Fruit fly (Drosophila melanogaster) whole organism, adult: ENCODE measurements around the gene CG42841.

Experiments
- CG11617 ChIP-seq: fragments of 200-800 bp; sonication (Bioruptor generic); optimal IDR thresholded peaks from 2 replicates; lab custom pipeline; 2017; ENCODE audit warnings: mild to moderate bottlenecking, missing biosample characterization, missing genetic modification reagents, missing genetic modification characterization
- CG12768 ChIP-seq: fragments of 200-800 bp; sonication (Bioruptor generic); optimal IDR thresholded peaks from 2 replicates; lab custom pipeline; 2017; ENCODE audit warnings: missing biosample characterization, missing genetic modification characterization, mild to moderate bottlenecking, moderate library complexity, missing genetic modification reagents
- CG14711 ChIP-seq: fragments of 200-800 bp; sonication (Bioruptor generic); optimal IDR thresholded peaks from 2 replicates; lab custom pipeline; 2018; ENCODE audit warnings: missing biosample characterization, mild to moderate bottlenecking, missing genetic modification characterization, moderate library complexity
- CG1620 ChIP-seq: fragments of 200-800 bp; sonication (Bioruptor generic); optimal IDR thresholded peaks from 2 replicates; lab custom pipeline; 2016; ENCODE audit warnings: missing biosample characterization, missing genetic modification characterization
- CG33017 ChIP-seq: fragments of 200-800 bp; sonication (Bioruptor generic); optimal IDR thresholded peaks from 2 replicates; lab custom pipeline; 2018; ENCODE audit warnings: missing biosample characterization, mild to moderate bottlenecking, missing genetic modification characterization, moderate library complexity
- CG5204 ChIP-seq: fragments of 200-800 bp; sonication (Bioruptor generic); optimal IDR thresholded peaks from 2 replicates; lab custom pipeline; 2016; ENCODE audit warnings: missing biosample characterization, missing genetic modification characterization
- CG7045 ChIP-seq: fragments of 200-800 bp; sonication (Bioruptor generic); optimal IDR thresholded peaks from 2 replicates; lab custom pipeline; 2017; ENCODE audit warnings: missing biosample characterization, mild to moderate bottlenecking, missing genetic modification characterization
- CG7101 ChIP-seq: fragments of 200-800 bp; sonication (Bioruptor generic); optimal IDR thresholded peaks from 2 replicates; lab custom pipeline; 2018; ENCODE audit warnings: missing biosample characterization, mild to moderate bottlenecking, missing genetic modification characterization, moderate library complexity
- Clk ChIP-seq: fragments of 200-800 bp; sonication (Bioruptor generic); optimal IDR thresholded peaks from 2 replicates; lab custom pipeline; 2017; ENCODE audit warnings: missing biosample characterization, missing genetic modification characterization
- Crg-1 ChIP-seq: fragments of 200-800 bp; sonication (Bioruptor generic); optimal IDR thresholded peaks from 2 replicates; lab custom pipeline; 2016; ENCODE audit warnings: missing biosample characterization, missing genetic modification characterization
- Hr96 ChIP-seq: fragments of 200-800 bp; sonication (Bioruptor generic); optimal IDR thresholded peaks from 2 replicates; lab custom pipeline; 2016; ENCODE audit warnings: missing biosample characterization, missing genetic modification characterization
- Mnt ChIP-seq: fragments of 200-800 bp; sonication (Bioruptor generic); optimal IDR thresholded peaks from 2 replicates; lab custom pipeline; 2016; ENCODE audit warnings: missing biosample characterization, mild to moderate bottlenecking, missing genetic modification characterization
- bab1 ChIP-seq: fragments of 200-800 bp; sonication (Bioruptor generic); optimal IDR thresholded peaks from 3 replicates; lab custom pipeline; 2019; ENCODE audit warnings: missing biosample characterization, mild to moderate bottlenecking, missing genetic modification characterization, moderate library complexity
- cic ChIP-seq: fragments of 200-800 bp; sonication (Bioruptor generic); optimal IDR thresholded peaks from 2 replicates; lab custom pipeline; 2017; ENCODE audit warnings: missing biosample characterization, mild to moderate bottlenecking, missing genetic modification characterization, moderate library complexity
- cnc ChIP-seq, 2 experiments: fragments of >200 bp; optimal IDR thresholded peaks; 2 replicates each; lab custom pipeline; 2017
- kay ChIP-seq: fragments of 200-800 bp; sonication (Bioruptor generic); peaks from one replicate; lab custom pipeline; 2016; ENCODE audit warnings: missing biosample characterization, missing genetic modification characterization, borderline replicate concordance
- ovo ChIP-seq: fragments of 200-800 bp; sonication (Bioruptor generic); optimal IDR thresholded peaks from 2 replicates; lab custom pipeline; 2016; ENCODE audit warnings: missing biosample characterization, missing genetic modification characterization
- pad ChIP-seq: fragments of 200-800 bp; sonication (Bioruptor generic); optimal IDR thresholded peaks from 3 replicates; lab custom pipeline; 2017; ENCODE audit warnings: missing biosample characterization, missing genetic modification characterization, mild to moderate bottlenecking, moderate library complexity, missing genetic modification reagents
- tj ChIP-seq: fragments of 200-800 bp; sonication (Bioruptor generic); optimal IDR thresholded peaks from 3 replicates; lab custom pipeline; 2017; ENCODE audit warnings: missing biosample characterization, mild to moderate bottlenecking, missing genetic modification characterization, moderate library complexity
- toe ChIP-seq: fragments of 200-800 bp; sonication (Bioruptor generic); optimal IDR thresholded peaks from 2 replicates; lab custom pipeline; 2016; ENCODE audit warnings: missing biosample characterization, missing genetic modification characterization

CG42841 gene

DNA sequence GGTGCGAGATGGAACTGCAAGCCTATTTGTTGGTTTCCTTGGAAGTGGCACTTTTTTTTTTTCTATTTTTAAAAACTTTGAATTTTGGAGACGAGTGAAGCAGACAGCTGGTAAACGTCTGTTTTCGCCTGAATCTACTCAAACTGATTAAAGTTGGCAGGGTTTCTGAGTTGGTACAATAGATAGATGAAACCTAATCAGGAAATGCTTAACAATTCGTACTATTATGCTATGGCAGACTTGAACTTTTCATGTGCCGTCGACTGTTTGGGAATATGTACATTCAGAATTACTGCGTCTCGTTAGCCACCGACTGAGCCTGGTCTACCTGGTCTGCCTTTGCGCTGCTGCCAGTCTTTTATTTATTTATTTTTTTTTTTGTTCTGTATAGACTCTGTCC, at the start of gene CG42841:
TSS of gene CG42841 (minus strand) at position 101 of the 400 bp plus-strand sequence.
- TF ChIP-seq Hr96 (GFP tag; lab: Kevin White, UChicago) (no peak), CG7101 (tag; lab: Kevin White, UChicago) (no peak), CG14711 (tag; lab: Kevin White, UChicago) (no peak), Mnt (GFP tag; lab: Kevin White, UChicago) (no peak), CG11617 (no peak), kay (no peak), bab1 (GFP tag; lab: Kevin White, UChicago) (no peak), CG12768 (no peak), Clk (GFP tag; lab: Kevin White, UChicago) (no peak), toe (no peak), pad (GFP tag; lab: Kevin White, UChicago) (no peak), CG5204 (no peak), CG33017 (tag; lab: Kevin White, UChicago) (no peak), tj (GFP tag; lab: Kevin White, UChicago) (no peak), cnc (optimal IDR thresholded peaks at IDR 0.05; lab: Kevin White, UChicago) (no peak), Crg-1 (GFP tag; lab: Kevin White, UChicago) (no peak), ovo (GFP tag; lab: Kevin White, UChicago) (no peak), CG7045 (GFP tag; lab: Kevin White, UChicago) (no peak), cic (GFP tag; lab: Kevin White, UChicago) (no peak), CG1620 (GFP tag; lab: Kevin White, UChicago) (no peak)

DNA sequence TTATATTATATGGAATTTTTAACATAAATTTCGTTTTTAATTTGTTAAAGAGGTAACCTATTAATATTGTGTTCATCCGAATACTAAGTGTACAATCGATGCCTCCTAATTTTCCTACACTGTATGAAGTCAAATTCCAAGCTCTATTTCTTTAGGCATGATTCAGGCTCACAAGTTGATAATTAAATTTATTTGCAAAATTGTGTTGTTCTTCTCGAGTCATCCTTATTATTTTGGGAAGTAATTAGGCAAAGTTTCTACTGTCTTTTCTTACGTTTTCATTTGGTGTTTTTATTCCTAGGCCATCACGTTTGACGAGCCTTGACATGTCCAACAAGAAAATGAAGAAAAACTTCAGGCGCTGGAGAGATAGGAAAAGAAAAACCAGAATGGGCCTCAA, 32.7 kb upstream of the CG42841 start, which contains the start of gene CG42355:
TSS of gene CG42355 (minus strand) at position 101 of the 400 bp plus-strand sequence.
- TF ChIP-seq CG33017 (tag; lab: Kevin White, UChicago) (no peak), pad (GFP tag; lab: Kevin White, UChicago) (no peak), CG11617 (no peak)

- TF ChIP-seq Crg-1 (GFP tag; lab: Kevin White, UChicago), result no peak
- TF ChIP-seq cnc (optimal IDR thresholded peaks at IDR 0.05; lab: Kevin White, UChicago), result no peak
- TF ChIP-seq tj (GFP tag; lab: Kevin White, UChicago), result no peak
- no peak for TF ChIP-seq CG12768
- no peak for TF ChIP-seq CG11617
- TF ChIP-seq CG7045 (GFP tag; lab: Kevin White, UChicago), result no peak
- no peak for TF ChIP-seq Hr96 (GFP tag; lab: Kevin White, UChicago)
- TF ChIP-seq CG5204, result no peak
- TF ChIP-seq Clk (GFP tag; lab: Kevin White, UChicago), result no peak
- TF ChIP-seq CG14711 (tag; lab: Kevin White, UChicago), result no peak
- TF ChIP-seq ovo (GFP tag; lab: Kevin White, UChicago), result no peak
- no peak for TF ChIP-seq pad (GFP tag; lab: Kevin White, UChicago)
- TF ChIP-seq CG33017 (tag; lab: Kevin White, UChicago), result no peak
- TF ChIP-seq Mnt (GFP tag; lab: Kevin White, UChicago), result no peak
- no peak for TF ChIP-seq kay
- TF ChIP-seq bab1 (GFP tag; lab: Kevin White, UChicago), result no peak
- TF ChIP-seq CG7101 (tag; lab: Kevin White, UChicago), result no peak
- TF ChIP-seq CG1620 (GFP tag; lab: Kevin White, UChicago), result no peak
- TF ChIP-seq toe, result no peak
These were observed 21.2 kb upstream of the CG42841 start, which contains the start of gene Grl62c for dm6 chr3L:2026691-2027090. Gene Grl62c (plus strand): TSS chr3L:2026991.

DNA sequence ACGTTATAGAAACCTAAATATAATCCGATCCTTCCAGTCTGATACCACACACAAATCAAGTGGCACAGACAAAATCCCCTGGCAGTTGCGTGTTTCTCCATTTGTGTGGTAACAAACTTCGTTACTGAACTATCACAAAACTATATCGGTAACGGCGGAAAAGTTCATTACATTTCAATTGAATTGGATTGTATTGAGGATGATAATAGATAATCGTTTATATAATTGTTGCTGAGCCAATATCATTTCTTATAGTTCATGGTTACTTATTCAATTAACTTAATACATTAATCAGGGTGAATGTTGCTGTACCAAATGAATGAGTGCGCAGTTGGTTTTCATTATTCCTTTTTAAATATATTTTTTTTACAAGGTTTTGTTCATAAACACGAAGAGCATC, 17.8 kb upstream of the CG42841 start, which contains the start of gene Grl62b:
TSS of gene Grl62b (minus strand) at position 101 of the 400 bp plus-strand sequence.
- TF ChIP-seq pad (GFP tag; lab: Kevin White, UChicago) (no peak), cnc (optimal IDR thresholded peaks at IDR 0.05; lab: Kevin White, UChicago) (no peak), CG1620 (GFP tag; lab: Kevin White, UChicago) (no peak), bab1 (GFP tag; lab: Kevin White, UChicago) (no peak), CG11617 (no peak), CG33017 (tag; lab: Kevin White, UChicago) (no peak), Clk (GFP tag; lab: Kevin White, UChicago) (no peak), CG5204 (no peak), CG14711 (tag; lab: Kevin White, UChicago) (no peak)

dm6 chr3L:2021858-2022257, 16.4 kb upstream of the CG42841 start, which contains the start of gene Grl62a:
Gene Grl62a (minus strand): TSS chr3L:2021958.
- no peak for TF ChIP-seq CG1620 (GFP tag; lab: Kevin White, UChicago)
- no peak for TF ChIP-seq Mnt (GFP tag; lab: Kevin White, UChicago)
- no peak for TF ChIP-seq pad (GFP tag; lab: Kevin White, UChicago)
- no peak for TF ChIP-seq Clk (GFP tag; lab: Kevin White, UChicago)
- TF ChIP-seq toe, result no peak
- TF ChIP-seq tj (GFP tag; lab: Kevin White, UChicago), result no peak
- no peak for TF ChIP-seq kay
- no peak for TF ChIP-seq CG33017 (tag; lab: Kevin White, UChicago)
- no peak for TF ChIP-seq bab1 (GFP tag; lab: Kevin White, UChicago)
- TF ChIP-seq CG12768, result no peak
- TF ChIP-seq Crg-1 (GFP tag; lab: Kevin White, UChicago), result no peak
- TF ChIP-seq cic (GFP tag; lab: Kevin White, UChicago), result no peak
- no peak for TF ChIP-seq CG5204
- no peak for TF ChIP-seq Hr96 (GFP tag; lab: Kevin White, UChicago)
- TF ChIP-seq cnc (optimal IDR thresholded peaks at IDR 0.05; lab: Kevin White, UChicago), result no peak
- TF ChIP-seq CG7101 (tag; lab: Kevin White, UChicago), result no peak
- no peak for TF ChIP-seq CG7045 (GFP tag; lab: Kevin White, UChicago)
- no peak for TF ChIP-seq ovo (GFP tag; lab: Kevin White, UChicago)

dm6 chr3L:2004732-2005131, 719 bp downstream of the CG42841 start:
- TF ChIP-seq CG1620 (GFP tag; lab: Kevin White, UChicago), result no peak
- TF ChIP-seq CG14711 (tag; lab: Kevin White, UChicago), result no peak
- no peak for TF ChIP-seq toe
- no peak for TF ChIP-seq CG5204
- TF ChIP-seq CG7045 (GFP tag; lab: Kevin White, UChicago), result no peak
- TF ChIP-seq CG33017 (tag; lab: Kevin White, UChicago), result no peak
